Worm (Caenorhabditis elegans) whole organism, L4 larva: ENCODE results near the gene cey-4.

Experiments used
- Y48G9A.11 ChIP-seq: fragments of 200-800 bp; sonication (Bioruptor generic); IDR thresholded peaks from 2 replicates; pipeline ENCODE4 v1.3.6; 2022; ENCODE audit warnings: missing genetic modification reagents, missing genetic modification characterization, missing compliant biosample characterization
- ZK337.2 ChIP-seq: fragments of 200-800 bp; sonication (Bioruptor generic); IDR thresholded peaks from 2 replicates; pipeline ENCODE4 v1.3.6; 2022; ENCODE audit warnings: missing genetic modification reagents, missing genetic modification characterization, missing compliant biosample characterization
- aly-2 ChIP-seq: sonication (generic microtip); optimal IDR thresholded peaks from 2 replicates; lab custom pipeline; 2018; ENCODE audit warnings: missing biosample characterization, missing genetic modification characterization
- daf-12 ChIP-seq: fragments of 150-350 bp; optimal IDR thresholded peaks from 2 replicates; lab custom pipeline; 2014; ENCODE audit warnings: missing biosample characterization, missing genetic modification reagents, missing genetic modification characterization
- hif-1 ChIP-seq, 2 experiments: sonication (generic microtip); optimal IDR thresholded peaks; 2 replicates each; lab custom pipeline; 2016 to 2017; ENCODE audit warnings: missing compliant biosample characterization in 2 of 2, missing genetic modification characterization in 2 of 2, missing genetic modification reagents in 2 of 2, missing genotype in 2 of 2, mild to moderate bottlenecking in 1 of 2
- nhr-10 ChIP-seq: fragments of 150-350 bp; optimal IDR thresholded peaks from 2 replicates; lab custom pipeline; 2014; ENCODE audit warnings: missing biosample characterization, missing genetic modification characterization
- nhr-76 ChIP-seq: fragments of 150-350 bp; optimal IDR thresholded peaks from 2 replicates; lab custom pipeline; 2014; ENCODE audit warnings: missing biosample characterization, missing genetic modification characterization
- nhr-77 ChIP-seq: fragments of 150-350 bp; optimal IDR thresholded peaks from 2 replicates; lab custom pipeline; 2014; ENCODE audit warnings: missing biosample characterization, missing genetic modification characterization
- pha-4 ChIP-seq, 2 experiments: fragments of 150-350 bp in 1 of 2; fragments of 200-800 bp in 1 of 2; sonication (Bioruptor generic) in 1 of 2; IDR thresholded peaks in 1 of 2; optimal IDR thresholded peaks in 1 of 2; 2 replicates each; pipeline versions ENCODE4 v1.3.6 to Lab custom; 2014 to 2022; ENCODE audit warnings: missing genetic modification characterization in 2 of 2, missing genetic modification reagents in 2 of 2, missing biosample characterization in 1 of 2, missing compliant biosample characterization in 1 of 2
- saeg-2 ChIP-seq: fragments of 200-800 bp; sonication (Bioruptor generic); IDR thresholded peaks from 2 replicates; pipeline ENCODE4 v1.3.6; 2022; ENCODE audit warnings: missing genetic modification reagents, missing genetic modification characterization, missing compliant biosample characterization
- ztf-11 ChIP-seq: fragments of 150-350 bp; optimal IDR thresholded peaks from 2 replicates; lab custom pipeline; 2014; ENCODE audit warnings: missing biosample characterization, missing genetic modification characterization

DNA sequence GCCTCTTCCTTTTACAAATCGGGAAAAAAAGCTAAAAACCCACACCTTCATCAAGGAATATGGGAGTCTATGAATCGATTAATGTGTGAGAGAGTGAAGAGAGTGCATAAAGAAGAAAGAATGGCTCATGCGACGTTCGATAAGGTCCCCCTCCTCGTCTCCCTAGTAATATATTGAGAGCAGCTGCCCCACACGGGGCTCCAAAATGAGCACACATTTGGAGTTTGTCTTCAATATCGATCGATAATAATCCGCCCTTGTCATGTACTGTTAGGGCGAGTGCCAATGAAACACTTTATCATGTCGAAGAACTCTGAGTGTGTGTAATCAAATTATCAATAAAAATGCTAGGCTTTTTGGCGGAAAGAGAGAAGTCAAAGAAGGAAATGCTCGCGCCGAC lies 49.2 kb downstream of the cey-4 start:
- TF ChIP-seq nhr-77 (tag; lab: Kevin White, UChicago) = no peak
- no peak for TF ChIP-seq hif-1 (tag; optimal IDR thresholded peaks at IDR 0.05; lab: Kevin White, UChicago)
- no peak for TF ChIP-seq Y48G9A.11 (GFP tag; lab: Robert Waterston, UW)
- no peak for TF ChIP-seq ZK337.2 (GFP tag; lab: Robert Waterston, UW)
- no peak for TF ChIP-seq pha-4 (GFP tag; IDR thresholded peaks at IDR 0.05; lab: Robert Waterston, UW)
- TF ChIP-seq pha-4 (tag; optimal IDR thresholded peaks at IDR 0.05; lab: Kevin White, UChicago) = no peak
- TF ChIP-seq nhr-10 (tag; lab: Kevin White, UChicago) = no peak
- TF ChIP-seq aly-2 (tag; lab: Kevin White, UChicago) = no peak
- TF ChIP-seq daf-12 (tag; lab: Kevin White, UChicago) = no peak
- no peak for TF ChIP-seq nhr-76
- TF ChIP-seq saeg-2 (GFP tag; lab: Robert Waterston, UW) = no peak
- TF ChIP-seq ztf-11 (tag; lab: Kevin White, UChicago) = no peak
